Worm (Caenorhabditis elegans): Measurements from ENCODE around the gene otpl-2.

otpl-2 gene

DNA sequence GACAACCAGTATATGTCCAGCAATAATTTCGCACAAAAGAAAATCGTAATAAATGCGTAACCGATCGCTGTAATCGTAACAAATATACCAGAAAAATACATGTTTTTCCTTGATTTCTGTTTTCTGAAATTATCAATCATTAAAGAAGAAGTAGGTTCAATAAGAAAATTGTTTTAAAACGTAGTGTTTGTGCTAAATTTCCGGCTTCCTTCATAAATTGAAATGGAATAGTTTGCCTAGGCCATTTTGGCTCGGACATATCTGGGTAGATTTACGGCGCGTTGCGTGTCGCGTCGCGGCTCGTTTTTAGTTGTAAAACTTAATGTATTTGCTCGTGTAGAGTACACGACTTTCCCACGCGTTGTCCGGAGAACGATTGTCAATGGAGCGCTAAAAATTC, 9.4 kb downstream of the otpl-2 start, which contains the start of gene F38H12.5:
Gene F38H12.5, minus strand, starts transcription at position 101 of the 400 bp plus-strand sequence.
- TF ChIP-seq hlh-1 (tag; optimal IDR thresholded peaks at IDR 0.05): no peak
- TF ChIP-seq zip-8 (tag; optimal IDR thresholded peaks at IDR 0.05): no peak
- TF ChIP-seq ham-2 (GFP tag; optimal IDR thresholded peaks at IDR 0.05): no peak
- no peak for TF ChIP-seq mab-5 (tag; optimal IDR thresholded peaks at IDR 0.05)
- TF ChIP-seq cnd-1 (tag; optimal IDR thresholded peaks at IDR 0.05): no peak
- no peak for TF ChIP-seq nhr-2 (tag; optimal IDR thresholded peaks at IDR 0.05)
- no peak for TF ChIP-seq snpc-4 (tag; optimal IDR thresholded peaks at IDR 0.05)
- TF ChIP-seq mep-1 (tag; optimal IDR thresholded peaks at IDR 0.05): no peak
- TF ChIP-seq flh-1 (GFP tag; optimal IDR thresholded peaks at IDR 0.05): no peak
- no peak for TF ChIP-seq ces-1 (GFP tag; optimal IDR thresholded peaks at IDR 0.05)
- no peak for TF ChIP-seq ceh-83 (GFP tag; optimal IDR thresholded peaks at IDR 0.05)
- no peak for TF ChIP-seq blmp-1 (tag; optimal IDR thresholded peaks at IDR 0.05)
- TF ChIP-seq nhr-237 (tag; optimal IDR thresholded peaks at IDR 0.05): no peak

DNA sequence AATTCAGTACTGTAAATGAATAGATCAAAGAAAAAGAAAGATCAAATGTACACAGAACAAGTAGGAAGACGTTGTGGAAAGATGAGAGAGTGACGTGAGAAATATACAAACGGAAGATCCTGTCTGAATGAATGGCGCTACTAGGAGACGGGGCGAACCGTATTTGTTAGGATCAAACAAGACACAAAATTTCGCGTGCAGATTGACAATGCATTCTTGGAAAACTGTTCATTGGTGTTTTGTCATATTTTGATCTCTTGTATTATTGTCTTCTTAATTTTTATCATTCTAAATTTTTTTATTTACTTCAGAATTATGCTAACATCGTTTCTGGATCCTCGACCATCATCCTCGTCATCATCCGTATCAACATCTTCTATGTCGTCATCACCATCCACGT, 21.2 kb downstream of the otpl-2 start, which contains the start of gene nhr-181:
Gene nhr-181, plus strand, starts transcription at position 301 of the 400 bp plus-strand sequence.
- TF ChIP-seq ces-1 (GFP tag; optimal IDR thresholded peaks at IDR 0.05) (no peak), nhr-12 (tag; optimal IDR thresholded peaks at IDR 0.05) (no peak), elt-3 (tag; optimal IDR thresholded peaks at IDR 0.05) (no peak)

DNA sequence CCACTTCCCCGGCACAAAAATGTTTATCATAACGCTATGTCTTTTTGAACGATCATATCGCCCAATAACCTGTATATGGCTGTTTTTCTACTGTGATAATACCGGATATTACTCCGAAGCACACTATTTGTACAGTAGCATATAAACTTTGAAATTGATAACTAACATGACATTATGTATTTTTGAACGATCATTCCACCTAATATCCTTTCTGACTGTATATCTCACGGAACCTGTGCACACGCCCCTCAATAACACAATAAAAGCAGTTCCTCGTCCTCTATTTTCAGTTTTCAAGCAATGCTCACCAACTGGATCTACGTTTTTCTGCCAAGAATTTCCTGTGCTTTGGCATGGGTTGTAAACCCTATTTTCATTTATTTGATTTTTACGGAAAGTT, 28.0 kb downstream of the otpl-2 start, which contains the start of gene srj-40:
Gene srj-40, plus strand, starts transcription at position 301 of the 400 bp plus-strand sequence.
- TF ChIP-seq lin-13 (tag; optimal IDR thresholded peaks at IDR 0.05) (no peak), bed-3 (GFP tag; optimal IDR thresholded peaks at IDR 0.05) (no peak), M03D4.4 (tag; optimal IDR thresholded peaks at IDR 0.05) (no peak), nhr-237 (tag; optimal IDR thresholded peaks at IDR 0.05) (no peak), sptf-1 (tag; optimal IDR thresholded peaks at IDR 0.05) (no peak), elt-3 (tag; optimal IDR thresholded peaks at IDR 0.05) (no peak), nhr-76 (tag; optimal IDR thresholded peaks at IDR 0.05) (no peak), tbx-8 (GFP tag; optimal IDR thresholded peaks at IDR 0.05) (no peak), sem-2 (GFP tag; optimal IDR thresholded peaks at IDR 0.05) (no peak), pha-4 (tag; optimal IDR thresholded peaks at IDR 0.05) (no peak), zip-8 (tag; optimal IDR thresholded peaks at IDR 0.05) (no peak), ceh-43 (GFP tag; optimal IDR thresholded peaks at IDR 0.05) (no peak), snpc-4 (tag; optimal IDR thresholded peaks at IDR 0.05) (no peak)

DNA sequence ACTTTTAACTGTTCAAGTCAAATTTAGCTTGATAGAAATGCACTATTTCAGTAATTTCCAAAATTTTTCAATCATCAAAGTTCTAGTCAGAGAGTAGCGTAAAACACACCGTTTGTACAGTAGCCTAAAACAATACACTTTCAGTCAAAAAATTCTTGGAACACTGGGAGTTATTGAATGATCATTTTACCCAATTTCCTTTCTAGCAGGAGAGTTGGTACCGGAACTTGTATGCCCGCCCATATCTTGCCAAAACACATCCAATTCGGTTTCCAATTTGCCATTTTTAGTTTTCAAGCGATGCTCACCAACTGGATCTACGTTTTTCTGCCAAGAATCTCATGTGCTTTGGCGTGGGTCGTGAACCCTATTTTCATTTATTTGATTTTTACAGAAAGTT, 30.7 kb downstream of the otpl-2 start, which contains the start of gene srj-39:
Gene srj-39, plus strand, starts transcription at position 301 of the 400 bp plus-strand sequence.
- TF ChIP-seq nhr-12 (tag; optimal IDR thresholded peaks at IDR 0.05) (no peak), elt-1 (tag; optimal IDR thresholded peaks at IDR 0.05; ENCODE audit: borderline replicate concordance, insufficient read depth) (no peak), lsy-2 (tag; optimal IDR thresholded peaks at IDR 0.05) (no peak), hlh-1 (tag; optimal IDR thresholded peaks at IDR 0.05) (no peak), bed-3 (GFP tag; optimal IDR thresholded peaks at IDR 0.05) (no peak), ztf-11 (tag; optimal IDR thresholded peaks at IDR 0.05) (no peak), blmp-1 (tag; optimal IDR thresholded peaks at IDR 0.05) (no peak), nhr-76 (tag; optimal IDR thresholded peaks at IDR 0.05) (no peak), tbx-8 (GFP tag; optimal IDR thresholded peaks at IDR 0.05) (no peak), nhr-2 (tag; optimal IDR thresholded peaks at IDR 0.05) (no peak), zip-8 (tag; optimal IDR thresholded peaks at IDR 0.05) (no peak), unc-39 (tag; optimal IDR thresholded peaks at IDR 0.05) (no peak), nhr-28 (tag; optimal IDR thresholded peaks at IDR 0.05) (no peak), nhr-237 (tag; optimal IDR thresholded peaks at IDR 0.05) (no peak), mls-2 (tag; optimal IDR thresholded peaks at IDR 0.05) (no peak), snpc-4 (tag; optimal IDR thresholded peaks at IDR 0.05) (no peak), pha-4 (tag; optimal IDR thresholded peaks at IDR 0.05) (no peak), mep-1 (tag; optimal IDR thresholded peaks at IDR 0.05) (no peak)

DNA sequence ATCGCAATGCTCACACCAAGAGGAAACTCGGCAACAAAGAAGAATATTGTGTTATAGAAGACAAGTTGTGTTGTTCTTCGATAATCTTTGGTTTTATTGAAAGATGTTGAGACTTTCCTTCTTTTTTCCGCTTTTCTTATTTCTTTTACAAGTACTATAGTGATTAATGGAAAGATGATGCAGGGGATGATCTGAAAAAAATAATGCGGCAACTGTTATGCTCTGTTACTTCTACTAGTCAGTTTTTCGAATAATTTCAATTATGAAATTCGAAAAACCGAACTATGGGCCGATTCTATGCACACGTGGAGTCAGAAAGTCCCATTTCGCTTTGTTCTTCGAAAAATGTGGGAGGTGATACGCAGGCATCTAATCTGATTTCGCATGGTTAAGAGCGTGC, 33.1 kb downstream of the otpl-2 start:
- no peak for TF ChIP-seq ceh-43 (GFP tag; optimal IDR thresholded peaks at IDR 0.05)
- no peak for TF ChIP-seq cnd-1 (tag; optimal IDR thresholded peaks at IDR 0.05)
- no peak for TF ChIP-seq mls-2 (tag; optimal IDR thresholded peaks at IDR 0.05)
- TF ChIP-seq ham-2 (GFP tag; optimal IDR thresholded peaks at IDR 0.05): no peak
- TF ChIP-seq ceh-83 (GFP tag; optimal IDR thresholded peaks at IDR 0.05): no peak
- no peak for TF ChIP-seq mab-5 (tag; optimal IDR thresholded peaks at IDR 0.05)
- TF ChIP-seq sem-2 (GFP tag; optimal IDR thresholded peaks at IDR 0.05): no peak
- TF ChIP-seq snpc-4 (tag; optimal IDR thresholded peaks at IDR 0.05): no peak
- no peak for TF ChIP-seq mep-1 (tag; optimal IDR thresholded peaks at IDR 0.05)
- no peak for TF ChIP-seq unc-62 (GFP tag; optimal IDR thresholded peaks at IDR 0.05)
- no peak for TF ChIP-seq nhr-12 (tag; optimal IDR thresholded peaks at IDR 0.05)

Data from whole organism, mixed stage, embryonic.